Fruit fly (Drosophila melanogaster) whole organism, embryonic: Measurements from ENCODE around the gene CheA7a.
A peak's percentile ranks its signal among the peaks of the same experiment; 100 is the strongest.

Experiments
- CG10267 ChIP-seq: fragments of 200-800 bp; sonication (Bioruptor generic); optimal IDR thresholded peaks from 2 replicates; lab custom pipeline; 2018; ENCODE audit warnings: missing biosample characterization, mild to moderate bottlenecking, missing genetic modification characterization, moderate library complexity
- CG10366 ChIP-seq: fragments of 200-800 bp; sonication (Bioruptor generic); IDR thresholded peaks from 2 replicates; pipeline ENCODE4 v1.3.6; 2022; ENCODE audit warnings: missing biosample characterization, missing genetic modification characterization
- CG10979 ChIP-seq: fragments of 200-800 bp; sonication (Bioruptor generic); optimal IDR thresholded peaks from 2 replicates; lab custom pipeline; 2018; ENCODE audit warnings: missing biosample characterization, mild to moderate bottlenecking, missing genetic modification characterization, moderate library complexity
- CG13624 ChIP-seq: fragments of 200-800 bp; sonication (Bioruptor generic); optimal IDR thresholded peaks from 2 replicates; lab custom pipeline; 2016; ENCODE audit warnings: missing biosample characterization, missing genetic modification characterization
- CG14441 ChIP-seq: fragments of 200-800 bp; sonication (Bioruptor generic); IDR thresholded peaks from 2 replicates; pipeline ENCODE4 v1.3.6; 2022; ENCODE audit warnings: missing biosample characterization, missing genetic modification characterization
- CG15479 ChIP-seq: fragments of 200-800 bp; sonication (Bioruptor generic); optimal IDR thresholded peaks from 3 replicates; lab custom pipeline; 2019; ENCODE audit warnings: missing biosample characterization, mild to moderate bottlenecking, missing genetic modification characterization, moderate library complexity
- CG16815 ChIP-seq: fragments of 200-800 bp; sonication (Bioruptor generic); optimal IDR thresholded peaks from 3 replicates; lab custom pipeline; 2017; ENCODE audit warnings: missing biosample characterization, mild to moderate bottlenecking, missing genetic modification characterization
- CG17328 ChIP-seq: fragments of 200-800 bp; sonication (Bioruptor generic); IDR thresholded peaks from 2 replicates; pipeline ENCODE4 v1.3.6; 2022; ENCODE audit warnings: missing biosample characterization, missing genetic modification characterization
- CG17359 ChIP-seq: fragments of 200-800 bp; sonication (Bioruptor generic); optimal IDR thresholded peaks from 3 replicates; lab custom pipeline; 2018; ENCODE audit warnings: missing biosample characterization, mild to moderate bottlenecking, missing genetic modification characterization, moderate library complexity
- CG18764 ChIP-seq: fragments of 200-800 bp; sonication (Bioruptor generic); optimal IDR thresholded peaks from 3 replicates; lab custom pipeline; 2016; ENCODE audit warnings: missing biosample characterization, missing genetic modification characterization
- CG2678 ChIP-seq: fragments of 200-800 bp; sonication (Bioruptor generic); optimal IDR thresholded peaks from 3 replicates; lab custom pipeline; 2019; ENCODE audit warnings: missing biosample characterization, mild to moderate bottlenecking, missing genetic modification characterization, moderate library complexity
- CG2712 ChIP-seq: fragments of 200-800 bp; optimal IDR thresholded peaks from 3 replicates; lab custom pipeline; 2019; ENCODE audit warnings: missing biosample characterization, mild to moderate bottlenecking, missing genetic modification characterization, moderate library complexity
- CG33557 ChIP-seq: fragments of 200-800 bp; sonication (Bioruptor generic); optimal IDR thresholded peaks from 2 replicates; lab custom pipeline; 2019; ENCODE audit warnings: missing biosample characterization, mild to moderate bottlenecking, missing genetic modification characterization, moderate library complexity
- CG4328 ChIP-seq: fragments of 200-800 bp; sonication (Bioruptor generic); optimal IDR thresholded peaks from 3 replicates; lab custom pipeline; 2017; ENCODE audit warnings: missing biosample characterization, missing genetic modification reagents, missing genetic modification characterization
- CG4820 ChIP-seq: fragments of 200-800 bp; sonication (Bioruptor generic); optimal IDR thresholded peaks from 3 replicates; lab custom pipeline; 2016; ENCODE audit warnings: missing biosample characterization, missing genetic modification characterization
- CG6654 ChIP-seq: fragments of 200-800 bp; sonication (Bioruptor generic); optimal IDR thresholded peaks from 2 replicates; lab custom pipeline; 2017; ENCODE audit warnings: missing biosample characterization, mild to moderate bottlenecking, missing genetic modification characterization
- CG6813 ChIP-seq: fragments of 200-800 bp; sonication (Bioruptor generic); optimal IDR thresholded peaks from 2 replicates; lab custom pipeline; 2017; ENCODE audit warnings: missing biosample characterization, missing genetic modification characterization, mild to moderate bottlenecking, moderate library complexity, missing genetic modification reagents
- CG7839 ChIP-seq: fragments of 200-800 bp; sonication (Bioruptor generic); optimal IDR thresholded peaks from 3 replicates; lab custom pipeline; 2018; ENCODE audit warnings: missing biosample characterization, mild to moderate bottlenecking, missing genetic modification characterization, moderate library complexity
- CG8388 ChIP-seq: fragments of 200-800 bp; sonication (Bioruptor generic); optimal IDR thresholded peaks from 2 replicates; lab custom pipeline; 2019; ENCODE audit warnings: missing biosample characterization, mild to moderate bottlenecking, missing genetic modification characterization, moderate library complexity
- Dad ChIP-seq: fragments of 200-800 bp; sonication (Bioruptor generic); optimal IDR thresholded peaks from 3 replicates; lab custom pipeline; 2016; ENCODE audit warnings: missing biosample characterization, missing genetic modification characterization
- Dbx ChIP-seq: fragments of 200-800 bp; sonication (Bioruptor generic); IDR thresholded peaks from 3 replicates; pipeline ENCODE4 v1.3.6; 2022; ENCODE audit warnings: missing biosample characterization, missing genetic modification characterization
- Dfd ChIP-seq, 2 experiments: fragments of >200 bp; optimal IDR thresholded peaks; 2 replicates each; lab custom pipeline; 2017; ENCODE audit warnings: missing biosample characterization in 2 of 2, missing genetic modification characterization in 2 of 2
- Eip74EF ChIP-seq, 2 experiments: fragments of 200-800 bp in 1 of 2; fragments of >200 bp in 1 of 2; sonication (Bioruptor generic) in 1 of 2; optimal IDR thresholded peaks; 2 replicates each; lab custom pipeline; 2017 to 2019; ENCODE audit warnings: missing biosample characterization in 2 of 2, missing genetic modification characterization in 2 of 2, mild to moderate bottlenecking in 1 of 2, moderate library complexity in 1 of 2
- Gug ChIP-seq: fragments of 200-800 bp; sonication (Bioruptor generic); IDR thresholded peaks from 4 replicates; pipeline ENCODE4 v1.3.6; 2022; ENCODE audit warnings: missing biosample characterization, missing genetic modification characterization
- HLH4C ChIP-seq: fragments of 200-800 bp; sonication (Bioruptor generic); IDR thresholded peaks from 3 replicates; pipeline ENCODE4 v1.3.6; 2022; ENCODE audit warnings: missing biosample characterization, missing genetic modification characterization; ENCODE audit not compliant: partially characterized antibody
- HLH54F ChIP-seq: fragments of 200-800 bp; sonication (Bioruptor generic); optimal IDR thresholded peaks from 3 replicates; lab custom pipeline; 2016; ENCODE audit warnings: missing biosample characterization, missing genetic modification characterization
- Hand ChIP-seq: fragments of 200-800 bp; sonication (Bioruptor generic); optimal IDR thresholded peaks from 2 replicates; lab custom pipeline; 2017; ENCODE audit warnings: mild to moderate bottlenecking, missing biosample characterization, missing genetic modification reagents, missing genetic modification characterization
- Hmr ChIP-seq: fragments of 200-800 bp; sonication (Bioruptor generic); optimal IDR thresholded peaks from 3 replicates; lab custom pipeline; 2017; ENCODE audit warnings: mild to moderate bottlenecking, missing biosample characterization, missing genetic modification reagents, missing genetic modification characterization
- Hr51 ChIP-seq, 2 experiments: fragments of 200-800 bp; sonication (Bioruptor generic); optimal IDR thresholded peaks; 2 replicates in 1 of 2; 3 replicates in 1 of 2; lab custom pipeline; 2016 to 2018; ENCODE audit warnings: missing biosample characterization in 2 of 2, missing genetic modification characterization in 2 of 2, mild to moderate bottlenecking in 1 of 2, moderate library complexity in 1 of 2
- Lpt ChIP-seq: fragments of >200 bp; optimal IDR thresholded peaks from 2 replicates; lab custom pipeline; 2018; ENCODE audit warnings: missing biosample characterization, missing genetic modification characterization
- Sin3A ChIP-seq: fragments of >200 bp; optimal IDR thresholded peaks from 2 replicates; lab custom pipeline; 2018
- Stat92E ChIP-seq, 3 experiments: fragments of >200 bp in 2 of 3; fragments of 200-800 bp in 1 of 3; sonication (Bioruptor generic) in 1 of 3; optimal IDR thresholded peaks; 2 replicates each; lab custom pipeline; 2017 to 2019; ENCODE audit warnings: missing biosample characterization in 3 of 3, missing genetic modification characterization in 3 of 3, mild to moderate bottlenecking in 1 of 3, moderate library complexity in 1 of 3
- Xbp1 ChIP-seq: fragments of 200-800 bp; sonication (Bioruptor generic); optimal IDR thresholded peaks from 3 replicates; lab custom pipeline; 2016; ENCODE audit warnings: missing biosample characterization, mild to moderate bottlenecking, missing genetic modification characterization
- Xrp1 ChIP-seq: fragments of 200-800 bp; sonication (Bioruptor generic); IDR thresholded peaks from 2 replicates; pipeline ENCODE4 v1.3.6; 2022; ENCODE audit warnings: missing biosample characterization, missing genetic modification characterization
- ap ChIP-seq: fragments of 200-800 bp; sonication (Bioruptor generic); IDR thresholded peaks from 2 replicates; pipeline ENCODE4 v1.3.6; 2022; ENCODE audit warnings: missing biosample characterization, missing genetic modification characterization
- bsh ChIP-seq, 2 experiments: fragments of 200-800 bp; sonication (Bioruptor generic); optimal IDR thresholded peaks; 2 replicates each; lab custom pipeline; 2017 to 2018; ENCODE audit warnings: mild to moderate bottlenecking in 2 of 2, missing biosample characterization in 2 of 2, missing genetic modification characterization in 2 of 2, moderate library complexity in 1 of 2
- cad ChIP-seq: fragments of >200 bp; optimal IDR thresholded peaks from 2 replicates; lab custom pipeline; 2017; ENCODE audit warnings: missing biosample characterization, missing genetic modification characterization
- chn ChIP-seq: fragments of 200-800 bp; sonication (Bioruptor generic); optimal IDR thresholded peaks from 2 replicates; lab custom pipeline; 2016; ENCODE audit warnings: missing biosample characterization, missing genetic modification characterization
- dmrt99B ChIP-seq: fragments of 200-800 bp; sonication (Bioruptor generic); optimal IDR thresholded peaks from 2 replicates; lab custom pipeline; 2018; ENCODE audit warnings: missing biosample characterization, mild to moderate bottlenecking, missing genetic modification characterization, moderate library complexity
- dysf ChIP-seq: fragments of 200-800 bp; sonication (Bioruptor generic); IDR thresholded peaks from 3 replicates; pipeline ENCODE4 v1.3.6; 2022; ENCODE audit warnings: missing biosample characterization, missing genetic modification characterization
- ftz-f1 ChIP-seq: fragments of 200-800 bp; sonication (Bioruptor generic); optimal IDR thresholded peaks from 2 replicates; lab custom pipeline; 2016; ENCODE audit warnings: missing biosample characterization, missing genetic modification characterization
- ind ChIP-seq: fragments of 200-800 bp; sonication (Bioruptor generic); optimal IDR thresholded peaks from 3 replicates; lab custom pipeline; 2016; ENCODE audit warnings: missing biosample characterization, missing genetic modification characterization
- insv ChIP-seq, 2 experiments: fragments of 200-800 bp; sonication (Bioruptor generic); optimal IDR thresholded peaks; 3 replicates each; lab custom pipeline; 2016 to 2018; ENCODE audit warnings: missing biosample characterization in 2 of 2, missing genetic modification characterization in 2 of 2
- ken ChIP-seq: fragments of 200-800 bp; sonication (Bioruptor generic); IDR thresholded peaks from 3 replicates; pipeline ENCODE4 v1.3.6; 2022; ENCODE audit warnings: missing biosample characterization, missing genetic modification characterization
- klu ChIP-seq: fragments of 200-800 bp; sonication (Bioruptor generic); IDR thresholded peaks from 2 replicates; pipeline ENCODE4 v1.3.6; 2022; ENCODE audit warnings: missing biosample characterization, missing genetic modification characterization
- mirr ChIP-seq: fragments of 200-800 bp; sonication (Bioruptor generic); optimal IDR thresholded peaks from 3 replicates; lab custom pipeline; 2018; ENCODE audit warnings: missing biosample characterization, mild to moderate bottlenecking, missing genetic modification characterization
- phol ChIP-seq: fragments of 200-800 bp; sonication (Bioruptor generic); optimal IDR thresholded peaks from 3 replicates; lab custom pipeline; 2018; ENCODE audit warnings: missing biosample characterization, mild to moderate bottlenecking, missing genetic modification characterization, moderate library complexity
- row ChIP-seq: fragments of 200-800 bp; sonication (Bioruptor generic); IDR thresholded peaks from 3 replicates; pipeline ENCODE4 v1.3.6; 2022; ENCODE audit warnings: missing biosample characterization, missing genetic modification characterization
- sug ChIP-seq: fragments of 200-800 bp; optimal IDR thresholded peaks from 2 replicates; lab custom pipeline; 2019; ENCODE audit warnings: missing biosample characterization, mild to moderate bottlenecking, missing genetic modification characterization, moderate library complexity
- ttk ChIP-seq: fragments of 200-800 bp; sonication (Bioruptor generic); IDR thresholded peaks from 2 replicates; pipeline ENCODE4 v2.1.2; 2022; ENCODE audit warnings: missing biosample characterization, missing genetic modification characterization
- yki ChIP-seq: fragments of >200 bp; optimal IDR thresholded peaks from 3 replicates; lab custom pipeline; 2018

The CheA7a gene

dm6 chrX:7335524-7335991 lies 42.4 kb upstream of the CheA7a start (continued):
- TF ChIP-seq CG33557 (GFP tag; lab: Kevin White, UChicago): peak; percentile 17
- peak; percentile 58 for TF ChIP-seq phol (tag; lab: Kevin White, UChicago)
- TF ChIP-seq Dad (GFP tag; lab: Kevin White, UChicago): no peak
- peak; percentile 55 for TF ChIP-seq CG8388
- no peak for TF ChIP-seq HLH54F (GFP tag; lab: Kevin White, UChicago)
- TF ChIP-seq CG10979 (tag; lab: Kevin White, UChicago): peak; percentile 75
- TF ChIP-seq Hr51 (GFP tag; optimal IDR thresholded peaks at IDR 0.05; lab: Kevin White, UChicago): peak in 1 of 2 experiments; percentile 57
- no peak for TF ChIP-seq HLH4C (GFP tag; lab: Robert Waterston, UW)
- TF ChIP-seq Sin3A (lab: Kevin White, UChicago): no peak
- 0 out of 3 replicates have a peak, but pooled peaks have one; percentile 20 for TF ChIP-seq dysf
- TF ChIP-seq CG6813 (GFP tag; lab: Kevin White, UChicago): no peak
- TF ChIP-seq CG6654 (GFP tag; lab: Kevin White, UChicago): peak; percentile 93
- peak; percentile 7 for TF ChIP-seq CG16815 (GFP tag; lab: Kevin White, UChicago)
- peak; percentile 38 for TF ChIP-seq CG17359 (tag; lab: Kevin White, UChicago)
- TF ChIP-seq ftz-f1 (GFP tag; lab: Kevin White, UChicago): no peak
- TF ChIP-seq ken (GFP tag; lab: Robert Waterston, UW): 0 out of 3 replicates have a peak, but pooled peaks have one; percentile 29
- peak; percentile 56 for TF ChIP-seq dmrt99B (tag; lab: Kevin White, UChicago)
- TF ChIP-seq Xrp1 (GFP tag; lab: Robert Waterston, UW): peak; percentile 66
- no peak for TF ChIP-seq CG15479 (GFP tag; lab: Kevin White, UChicago)
- TF ChIP-seq Hmr (GFP tag; lab: Kevin White, UChicago): no peak
- TF ChIP-seq Eip74EF (GFP tag; optimal IDR thresholded peaks at IDR 0.05; lab: Kevin White, UChicago): peak in 1 of 2 experiments; percentile 29
- peak; percentile 71 for TF ChIP-seq CG2712
- no peak for TF ChIP-seq yki (lab: Kevin White, UChicago)
- TF ChIP-seq CG4820 (GFP tag; lab: Kevin White, UChicago): peak; percentile 99
- TF ChIP-seq Stat92E (GFP tag; optimal IDR thresholded peaks at IDR 0.05; lab: Kevin White, UChicago): no peak
- peak; percentile 70 for TF ChIP-seq row (GFP tag; lab: Robert Waterston, UW)
- no peak for TF ChIP-seq sug
- TF ChIP-seq chn: no peak
- TF ChIP-seq ind (GFP tag; lab: Kevin White, UChicago): no peak
- TF ChIP-seq klu (GFP tag; lab: Robert Waterston, UW): no peak
- TF ChIP-seq mirr (GFP tag; lab: Kevin White, UChicago): no peak
- TF ChIP-seq ap (GFP tag; lab: Robert Waterston, UW): no peak
- TF ChIP-seq cad (GFP tag; lab: Kevin White, UChicago): no peak
- peak in 1 of 2 experiments; percentile 74 for TF ChIP-seq bsh (GFP tag; optimal IDR thresholded peaks at IDR 0.05; lab: Kevin White, UChicago)
- TF ChIP-seq Dbx (GFP tag; lab: Robert Waterston, UW): no peak
- no peak for TF ChIP-seq insv (GFP tag; optimal IDR thresholded peaks at IDR 0.05; lab: Kevin White, UChicago)
- TF ChIP-seq CG18764: no peak
- TF ChIP-seq Xbp1: no peak
- TF ChIP-seq CG4328 (GFP tag; lab: Kevin White, UChicago): no peak
- no peak for TF ChIP-seq CG14441 (GFP tag; lab: Robert Waterston, UW)
- TF ChIP-seq Lpt (GFP tag; lab: Kevin White, UChicago): no peak
- no peak for TF ChIP-seq CG10366 (GFP tag; lab: Robert Waterston, UW)
- peak; percentile 59 for TF ChIP-seq CG17328
- TF ChIP-seq CG10267: peak; percentile 56
- peak; percentile 37 for TF ChIP-seq CG7839 (tag; lab: Kevin White, UChicago)
- TF ChIP-seq Gug: no peak
- no peak for TF ChIP-seq Hand (GFP tag; lab: Kevin White, UChicago)
- no peak for TF ChIP-seq CG13624 (GFP tag; lab: Kevin White, UChicago)
- TF ChIP-seq ttk (GFP tag; lab: Robert Waterston, UW): no peak
- no peak for TF ChIP-seq Dfd (GFP tag; optimal IDR thresholded peaks at IDR 0.05; lab: Kevin White, UChicago)
- TF ChIP-seq CG2678 (tag; lab: Kevin White, UChicago): peak; percentile 75
